Worm (Caenorhabditis elegans) whole organism, L4 larva: Measurements from ENCODE around the gene alh-2.

ENCODE experiments used
- ceh-32 ChIP-seq: sonication (generic microtip); optimal IDR thresholded peaks from 2 replicates; lab custom pipeline; 2016; ENCODE audit warnings: mild to moderate bottlenecking, missing genetic modification characterization, missing compliant biosample characterization; ENCODE audit not compliant: poor library complexity
- lin-39 ChIP-seq: fragments of 150-350 bp; optimal IDR thresholded peaks from 2 replicates; lab custom pipeline; 2014; ENCODE audit warnings: missing biosample characterization, missing genetic modification reagents, missing genetic modification characterization
- nhr-11 ChIP-seq: fragments of 150-350 bp; optimal IDR thresholded peaks from 2 replicates; lab custom pipeline; 2014; ENCODE audit warnings: missing biosample characterization, missing genetic modification characterization

- TF ChIP-seq lin-39 (no peak), ceh-32 (tag; lab: Kevin White, UChicago) (no peak), nhr-11 (tag; lab: Kevin White, UChicago) (no peak)
These were observed 38.3 kb downstream of the alh-2 start, which contains the start of gene srh-3 for ce11 chrV:1682279-1682678.
